Worm (Caenorhabditis elegans) whole organism, mixed stage, embryonic: ENCODE data around the gene C14H10.2.

Experiments
- bed-3 ChIP-seq: fragments of 200-800 bp; sonication (Bioruptor generic); optimal IDR thresholded peaks from 3 replicates; lab custom pipeline; 2018; ENCODE audit warnings: mild to moderate bottlenecking, missing genetic modification characterization, moderate library complexity, missing compliant biosample characterization
- blmp-1 ChIP-seq: fragments of 150-350 bp; optimal IDR thresholded peaks from 2 replicates; lab custom pipeline; 2014; ENCODE audit warnings: missing biosample characterization, missing genetic modification characterization
- ceh-39 ChIP-seq: fragments of 150-350 bp; optimal IDR thresholded peaks from 2 replicates; lab custom pipeline; 2014; ENCODE audit warnings: missing biosample characterization, missing genetic modification characterization
- ceh-83 ChIP-seq: fragments of 200-800 bp; sonication (Bioruptor generic); optimal IDR thresholded peaks from 2 replicates; lab custom pipeline; 2018; ENCODE audit warnings: mild to moderate bottlenecking, missing genetic modification characterization, missing compliant biosample characterization
- ces-1 ChIP-seq: fragments of 150-350 bp; optimal IDR thresholded peaks from 2 replicates; lab custom pipeline; 2014; ENCODE audit warnings: missing biosample characterization, missing genetic modification reagents, missing genetic modification characterization
- cnd-1 ChIP-seq: fragments of 200-800 bp; sonication (Bioruptor generic); optimal IDR thresholded peaks from 2 replicates; lab custom pipeline; 2018; ENCODE audit warnings: mild to moderate bottlenecking, missing genetic modification characterization, missing compliant biosample characterization
- drap-1 ChIP-seq: fragments of 200-800 bp; sonication (Bioruptor generic); optimal IDR thresholded peaks from 3 replicates; lab custom pipeline; 2018; ENCODE audit warnings: mild to moderate bottlenecking, missing genetic modification characterization, missing compliant biosample characterization
- elt-1 ChIP-seq: sonication (generic microtip); optimal IDR thresholded peaks from 2 replicates; lab custom pipeline; 2017; ENCODE audit warnings: missing genetic modification characterization, mild to moderate bottlenecking, missing compliant biosample characterization, antibody characterized with exemption, moderate library complexity, borderline replicate concordance; ENCODE audit not compliant: insufficient read depth
- ham-2 ChIP-seq: fragments of 200-800 bp; sonication (Bioruptor generic); optimal IDR thresholded peaks from 2 replicates; lab custom pipeline; 2018; ENCODE audit warnings: mild to moderate bottlenecking, missing genetic modification characterization, missing compliant biosample characterization
- hlh-1 ChIP-seq: fragments of 150-350 bp; optimal IDR thresholded peaks from 2 replicates; lab custom pipeline; 2014; ENCODE audit warnings: missing biosample characterization, missing genetic modification reagents, missing genetic modification characterization
- lin-13 ChIP-seq: fragments of 150-350 bp; optimal IDR thresholded peaks from 2 replicates; lab custom pipeline; 2014; ENCODE audit warnings: missing biosample characterization, missing genetic modification characterization
- lsy-2 ChIP-seq: fragments of 150-350 bp; optimal IDR thresholded peaks from 2 replicates; lab custom pipeline; 2014; ENCODE audit warnings: missing biosample characterization, missing genetic modification characterization
- mep-1 ChIP-seq: fragments of 150-350 bp; optimal IDR thresholded peaks from 2 replicates; lab custom pipeline; 2017; ENCODE audit warnings: missing biosample characterization, missing genetic modification reagents, missing genetic modification characterization, inconsistent platforms
- mls-2 ChIP-seq: sonication (generic microtip); optimal IDR thresholded peaks from 2 replicates; lab custom pipeline; 2016; ENCODE audit warnings: mild to moderate bottlenecking, missing genetic modification characterization, moderate library complexity, missing compliant biosample characterization
- nhr-12 ChIP-seq: fragments of 150-350 bp; optimal IDR thresholded peaks from 2 replicates; lab custom pipeline; 2014; ENCODE audit warnings: missing biosample characterization, missing genetic modification characterization
- nhr-2 ChIP-seq: fragments of 150-350 bp; optimal IDR thresholded peaks from 2 replicates; lab custom pipeline; 2014; ENCODE audit warnings: missing biosample characterization, missing genetic modification characterization
- nhr-237 ChIP-seq: fragments of 150-350 bp; optimal IDR thresholded peaks from 2 replicates; lab custom pipeline; 2014; ENCODE audit warnings: missing biosample characterization, missing genetic modification characterization
- nhr-28 ChIP-seq: fragments of 150-350 bp; optimal IDR thresholded peaks from 2 replicates; lab custom pipeline; 2014; ENCODE audit warnings: missing biosample characterization, missing genetic modification characterization
- nhr-76 ChIP-seq: sonication (generic microtip); optimal IDR thresholded peaks from 2 replicates; lab custom pipeline; 2017; ENCODE audit warnings: missing biosample characterization, missing genetic modification characterization
- pha-4 ChIP-seq: fragments of 150-350 bp; optimal IDR thresholded peaks from 2 replicates; lab custom pipeline; 2018; ENCODE audit warnings: missing biosample characterization, missing genetic modification reagents, missing genetic modification characterization
- sptf-1 ChIP-seq: sonication (generic microtip); optimal IDR thresholded peaks from 2 replicates; lab custom pipeline; 2017; ENCODE audit warnings: mild to moderate bottlenecking, missing genetic modification characterization, moderate library complexity, missing compliant biosample characterization
- tbx-8 ChIP-seq: fragments of 200-800 bp; sonication (Bioruptor generic); optimal IDR thresholded peaks from 2 replicates; lab custom pipeline; 2018; ENCODE audit warnings: mild to moderate bottlenecking, missing genetic modification characterization, moderate library complexity, missing compliant biosample characterization
- unc-120 ChIP-seq: sonication (generic microtip); optimal IDR thresholded peaks from 2 replicates; lab custom pipeline; 2017; ENCODE audit warnings: missing genetic modification characterization, missing compliant biosample characterization; ENCODE audit not compliant: poor library complexity, severe bottlenecking
- unc-39 ChIP-seq: fragments of 150-350 bp; optimal IDR thresholded peaks from 2 replicates; lab custom pipeline; 2014; ENCODE audit warnings: missing biosample characterization, missing genetic modification characterization
- unc-62 ChIP-seq: fragments of 150-350 bp; optimal IDR thresholded peaks from 2 replicates; lab custom pipeline; 2014; ENCODE audit warnings: missing biosample characterization, missing genetic modification reagents, missing genetic modification characterization
- zip-8 ChIP-seq: fragments of 150-350 bp; optimal IDR thresholded peaks from 2 replicates; lab custom pipeline; 2014; ENCODE audit warnings: missing biosample characterization, missing genetic modification characterization
- ztf-11 ChIP-seq: fragments of 150-350 bp; optimal IDR thresholded peaks from 2 replicates; lab custom pipeline; 2014; ENCODE audit warnings: missing biosample characterization, missing genetic modification characterization

C14H10.2 gene

DNA sequence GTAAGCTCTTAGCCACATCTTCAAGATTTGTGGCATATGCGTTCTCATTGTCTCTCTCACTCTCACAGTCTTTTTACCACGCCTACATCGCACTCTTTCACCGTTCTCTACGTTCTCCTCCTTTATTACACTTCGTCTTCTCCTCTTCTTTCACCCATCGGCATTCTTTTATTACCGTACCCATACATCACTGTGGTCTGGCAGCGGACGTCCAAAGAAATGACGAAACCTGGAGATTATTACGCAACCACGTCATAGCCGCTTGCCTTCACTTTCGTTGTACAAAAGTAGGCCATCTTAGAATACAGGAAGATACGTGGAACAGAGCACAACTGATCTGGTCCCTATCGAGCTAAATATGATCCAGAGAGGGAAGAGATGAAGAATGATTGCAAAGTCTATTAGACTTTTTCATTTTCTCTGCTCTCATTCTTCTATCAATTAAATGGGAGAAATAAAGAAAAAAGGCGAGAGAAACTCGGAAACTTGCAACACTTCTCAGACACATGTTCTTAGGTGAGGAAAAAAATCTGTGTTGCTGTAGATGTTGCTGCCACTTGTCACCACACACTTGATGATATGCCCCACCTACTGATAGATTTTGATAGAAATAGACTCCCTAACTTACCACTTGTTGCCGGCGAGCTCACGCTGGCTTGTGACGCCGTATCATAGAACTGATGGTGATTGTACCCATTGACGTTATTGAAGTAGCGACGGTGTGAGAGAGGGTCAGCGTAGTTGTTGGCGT lies 48.2 kb downstream of the C14H10.2 start:
- TF ChIP-seq unc-39 (tag; lab: Kevin White, UChicago) (no peak), nhr-2 (tag; lab: Kevin White, UChicago) (peak; percentile 70), sptf-1 (tag; lab: Kevin White, UChicago) (peak; percentile 21), mls-2 (peak; percentile 21), ces-1 (no peak), ztf-11 (tag; lab: Kevin White, UChicago) (peak; percentile 24), mep-1 (tag; lab: Kevin White, UChicago) (peak; percentile 0), pha-4 (tag; lab: Kevin White, UChicago) (no peak), zip-8 (peak; percentile 94), ceh-39 (tag; lab: Kevin White, UChicago) (peak; percentile 58), ham-2 (GFP tag; lab: Kevin White, UChicago) (peak; percentile 40), cnd-1 (tag; lab: Kevin White, UChicago) (peak; percentile 57), blmp-1 (tag; lab: Kevin White, UChicago) (peak; percentile 53), unc-62 (GFP tag; lab: Kevin White, UChicago) (peak; percentile 85), lsy-2 (peak; percentile 72), nhr-237 (tag; lab: Kevin White, UChicago) (no peak)

DNA sequence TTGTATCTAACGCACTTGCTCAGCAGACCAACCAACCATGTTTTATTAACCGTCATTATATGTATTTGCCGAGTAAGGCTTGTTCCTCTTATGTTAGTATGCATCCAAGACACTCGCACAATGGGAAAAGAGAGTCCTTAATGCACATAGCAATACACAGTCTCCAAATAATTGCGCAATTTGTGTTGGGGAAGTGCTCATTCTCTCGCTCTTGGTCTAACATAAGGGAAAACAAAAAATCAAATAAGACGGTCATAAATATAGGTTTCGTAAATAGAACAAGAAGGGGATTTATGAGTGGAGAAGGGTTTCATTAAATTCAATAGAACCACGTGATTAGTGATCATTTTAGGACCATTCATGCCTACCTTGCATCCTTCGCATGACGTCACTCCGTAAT lies 49.2 kb downstream of the C14H10.2 start:
- TF ChIP-seq zip-8 = peak; percentile 80
- TF ChIP-seq lin-13 (tag; lab: Kevin White, UChicago) = no peak

DNA sequence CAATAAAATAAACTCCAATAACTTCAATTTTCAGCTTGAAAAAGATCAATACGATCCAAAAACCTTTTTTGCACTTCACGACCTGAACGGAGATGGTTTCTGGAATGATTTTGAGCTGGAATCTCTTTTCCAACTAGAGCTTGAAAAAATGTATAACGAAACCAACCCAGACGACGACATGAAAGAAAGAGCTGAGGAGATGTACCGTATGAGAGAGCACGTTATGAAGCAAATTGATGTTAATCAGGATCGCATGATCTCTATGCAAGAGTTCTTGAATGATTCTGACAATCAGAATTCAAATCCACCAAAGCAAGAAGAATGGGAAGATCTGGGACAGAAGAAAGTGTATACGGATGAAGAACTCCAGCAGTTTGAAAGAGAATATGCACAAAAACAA lies 53.5 kb downstream of the C14H10.2 start:
- TF ChIP-seq tbx-8 (GFP tag; lab: Kevin White, UChicago) = no peak
- TF ChIP-seq lsy-2 = no peak
- TF ChIP-seq blmp-1 (tag; lab: Kevin White, UChicago) = no peak
- no peak for TF ChIP-seq nhr-28 (tag; lab: Kevin White, UChicago)
- TF ChIP-seq ztf-11 (tag; lab: Kevin White, UChicago) = no peak
- no peak for TF ChIP-seq nhr-237 (tag; lab: Kevin White, UChicago)
- TF ChIP-seq unc-62 (GFP tag; lab: Kevin White, UChicago) = no peak
- no peak for TF ChIP-seq cnd-1 (tag; lab: Kevin White, UChicago)
- TF ChIP-seq, all 35 proteins: peak for 0

DNA sequence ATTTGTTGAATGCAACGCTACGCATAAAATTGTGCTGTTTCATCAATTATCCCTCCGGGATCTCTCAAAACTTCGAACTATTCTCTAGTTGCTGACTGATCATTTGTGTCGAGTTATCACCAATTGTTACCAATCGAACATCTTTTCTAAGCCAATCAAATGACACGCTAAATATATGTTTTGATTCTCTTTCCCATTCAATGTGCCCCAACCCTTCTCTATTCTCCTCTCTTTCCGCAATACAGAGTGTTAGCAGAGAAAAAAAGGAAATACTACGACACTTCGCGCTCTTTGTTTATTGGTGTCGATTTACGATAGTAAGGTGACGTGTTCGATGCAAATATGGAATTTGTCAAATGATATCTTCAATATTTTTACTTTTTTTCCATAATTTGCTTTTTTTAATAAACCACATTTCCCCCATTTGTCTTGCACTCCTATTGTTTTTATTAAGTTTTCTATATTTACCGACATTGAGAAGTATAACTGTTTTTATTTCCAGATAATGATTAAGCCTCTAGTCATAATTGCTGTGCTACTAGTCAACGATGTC lies 55.4 kb downstream of the C14H10.2 start, which contains the start of gene nucb-1:
Gene nucb-1, plus strand, starts transcription at position 503 of the 553 bp plus-strand sequence.
- TF ChIP-seq unc-120 (peak; percentile 69), lin-13 (tag; lab: Kevin White, UChicago) (no peak), lsy-2 (peak; percentile 47), ces-1 (peak; percentile 58), mep-1 (tag; lab: Kevin White, UChicago) (peak; percentile 46), drap-1 (GFP tag; lab: Kevin White, UChicago) (peak; percentile 4), cnd-1 (tag; lab: Kevin White, UChicago) (no peak), elt-1 (tag; lab: Kevin White, UChicago) (no peak), pha-4 (tag; lab: Kevin White, UChicago) (peak; percentile 43), ceh-39 (tag; lab: Kevin White, UChicago) (peak; percentile 68), nhr-237 (tag; lab: Kevin White, UChicago) (peak; percentile 70), hlh-1 (tag; lab: Kevin White, UChicago) (peak; percentile 52), unc-39 (tag; lab: Kevin White, UChicago) (peak; percentile 5), zip-8 (no peak), unc-62 (GFP tag; lab: Kevin White, UChicago) (peak; percentile 75), tbx-8 (GFP tag; lab: Kevin White, UChicago) (no peak)

DNA sequence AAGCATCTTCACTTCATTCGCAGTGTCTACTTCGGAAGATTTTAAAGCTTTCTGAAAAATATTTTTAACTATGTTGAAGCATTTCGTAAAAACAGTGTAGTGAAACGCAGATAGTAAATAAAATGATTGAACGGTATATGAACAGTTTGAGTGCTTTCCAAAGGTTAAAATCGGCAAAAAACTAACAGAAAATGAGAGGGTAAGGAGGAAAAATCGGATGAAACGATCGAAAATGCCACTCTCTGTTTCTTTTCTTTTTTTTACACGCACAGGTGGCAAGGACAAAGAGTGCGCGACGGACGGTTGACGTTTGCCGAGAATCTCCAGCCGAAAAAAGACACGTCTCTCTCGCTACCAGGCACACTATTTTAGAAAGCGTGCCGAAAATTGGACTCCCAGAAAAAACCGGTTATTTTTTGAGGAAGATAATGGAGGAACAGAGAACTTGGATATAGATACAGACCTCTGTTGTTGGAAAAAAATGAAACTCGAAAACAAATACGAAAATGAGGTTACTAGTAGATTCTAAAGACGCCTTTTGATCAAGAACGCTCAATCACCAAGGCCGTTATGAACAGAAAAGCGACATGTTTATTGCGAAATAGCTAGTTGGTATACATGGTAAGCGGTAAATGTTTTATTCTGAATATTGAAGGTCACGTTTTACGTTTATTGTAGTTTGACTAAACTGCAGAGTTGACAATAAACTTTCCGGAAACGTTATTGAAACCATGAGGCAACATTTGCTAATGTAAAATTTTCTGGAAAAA lies 58.2 kb downstream of the C14H10.2 start, which contains the start of gene myrf-2:
Gene myrf-2, minus strand, starts transcription at position 51 of the 770 bp plus-strand sequence.
- no peak for TF ChIP-seq nhr-237 (tag; lab: Kevin White, UChicago)
- no peak for TF ChIP-seq nhr-28 (tag; lab: Kevin White, UChicago)
- TF ChIP-seq ceh-39 (tag; lab: Kevin White, UChicago) = no peak
- no peak for TF ChIP-seq bed-3 (GFP tag; lab: Kevin White, UChicago)
- no peak for TF ChIP-seq mep-1 (tag; lab: Kevin White, UChicago)
- no peak for TF ChIP-seq sptf-1 (tag; lab: Kevin White, UChicago)
- no peak for TF ChIP-seq ceh-83 (GFP tag; lab: Kevin White, UChicago)
- TF ChIP-seq nhr-76 (tag; lab: Kevin White, UChicago) = no peak
- no peak for TF ChIP-seq nhr-12 (tag; lab: Kevin White, UChicago)
- no peak for TF ChIP-seq lin-13 (tag; lab: Kevin White, UChicago)
